Worm (Caenorhabditis elegans): ENCODE results near the gene ZK262.4.

ce11 chrV:18431450-18431849 lies 7.1 kb upstream of the ZK262.4 start, which contains the start of gene srw-82:
- TF ChIP-seq elt-2 (tag; optimal IDR thresholded peaks at IDR 0.05) (no peak), daf-12 (tag; optimal IDR thresholded peaks at IDR 0.05) (no peak), ZK546.5 (tag; optimal IDR thresholded peaks at IDR 0.05) (no peak), nhr-23 (tag; optimal IDR thresholded peaks at IDR 0.05) (no peak), unc-39 (tag; optimal IDR thresholded peaks at IDR 0.05) (no peak), fkh-10 (GFP tag; optimal IDR thresholded peaks at IDR 0.05) (no peak), nhr-12 (tag; optimal IDR thresholded peaks at IDR 0.05) (no peak)
